Worm (Caenorhabditis elegans) whole organism, late embryonic: ENCODE results near the gene F47B8.10.

Experiments
- K09A11.1 ChIP-seq: sonication (generic microtip); optimal IDR thresholded peaks from 2 replicates; lab custom pipeline; 2017; ENCODE audit warnings: antibody characterized with exemption, mild to moderate bottlenecking, missing genetic modification characterization, missing compliant biosample characterization; ENCODE audit not compliant: insufficient read depth
- T23F11.4 ChIP-seq: fragments of 200-800 bp; sonication (Bioruptor generic); optimal IDR thresholded peaks from 2 replicates; lab custom pipeline; 2018; ENCODE audit warnings: mild to moderate bottlenecking, missing genetic modification characterization, missing compliant biosample characterization
- Y22D7AL.16 ChIP-seq: sonication (generic microtip); optimal IDR thresholded peaks from 2 replicates; lab custom pipeline; 2016; ENCODE audit warnings: missing genetic modification characterization, missing compliant biosample characterization
- ama-1 ChIP-seq: fragments of 150-350 bp; optimal IDR thresholded peaks from 2 replicates; lab custom pipeline; 2014
- ceh-14 ChIP-seq: sonication (generic microtip); optimal IDR thresholded peaks from 2 replicates; lab custom pipeline; 2016; ENCODE audit warnings: missing genotype, missing genetic modification characterization, missing compliant biosample characterization
- ceh-18 ChIP-seq: sonication (generic microtip); optimal IDR thresholded peaks from 2 replicates; lab custom pipeline; 2016; ENCODE audit warnings: missing genetic modification characterization, missing compliant biosample characterization
- ceh-19 ChIP-seq: fragments of 200-800 bp; sonication (Bioruptor generic); optimal IDR thresholded peaks from 2 replicates; lab custom pipeline; 2018; ENCODE audit warnings: mild to moderate bottlenecking, missing genetic modification characterization, missing compliant biosample characterization
- ceh-2 ChIP-seq: sonication (generic microtip); optimal IDR thresholded peaks from 2 replicates; lab custom pipeline; 2016; ENCODE audit warnings: missing genotype, missing genetic modification characterization, missing compliant biosample characterization
- ceh-22 ChIP-seq: sonication (generic microtip); optimal IDR thresholded peaks from 2 replicates; lab custom pipeline; 2017; ENCODE audit warnings: missing biosample characterization, missing genetic modification characterization
- ceh-31 ChIP-seq: sonication (generic microtip); optimal IDR thresholded peaks from 2 replicates; lab custom pipeline; 2016; ENCODE audit warnings: missing genetic modification characterization, missing compliant biosample characterization
- ceh-34 ChIP-seq: sonication (generic microtip); optimal IDR thresholded peaks from 2 replicates; lab custom pipeline; 2016; ENCODE audit warnings: mild to moderate bottlenecking, missing genetic modification characterization, missing compliant biosample characterization
- ceh-48 ChIP-seq: sonication (generic microtip); optimal IDR thresholded peaks from 2 replicates; lab custom pipeline; 2016; ENCODE audit warnings: missing genetic modification characterization, inconsistent platforms, missing compliant biosample characterization
- ceh-9 ChIP-seq: sonication (generic microtip); optimal IDR thresholded peaks from 2 replicates; lab custom pipeline; 2016; ENCODE audit warnings: mild to moderate bottlenecking, missing genetic modification characterization, inconsistent platforms, missing compliant biosample characterization
- che-1 ChIP-seq: sonication (generic microtip); optimal IDR thresholded peaks from 2 replicates; lab custom pipeline; 2016; ENCODE audit warnings: mild to moderate bottlenecking, missing genetic modification characterization, missing compliant biosample characterization
- dve-1 ChIP-seq: sonication (generic microtip); optimal IDR thresholded peaks from 2 replicates; lab custom pipeline; 2017; ENCODE audit warnings: antibody characterized with exemption, mild to moderate bottlenecking, missing genetic modification characterization, missing compliant biosample characterization
- ets-4 ChIP-seq: sonication (generic microtip); optimal IDR thresholded peaks from 2 replicates; lab custom pipeline; 2016; ENCODE audit warnings: missing genetic modification characterization, missing compliant biosample characterization
- fkh-6 ChIP-seq: sonication (generic microtip); optimal IDR thresholded peaks from 2 replicates; lab custom pipeline; 2016; ENCODE audit warnings: missing genetic modification characterization, missing compliant biosample characterization
- hlh-15 ChIP-seq: sonication (generic microtip); optimal IDR thresholded peaks from 2 replicates; lab custom pipeline; 2016; ENCODE audit warnings: missing genetic modification characterization, missing compliant biosample characterization
- mec-3 ChIP-seq: sonication (generic microtip); optimal IDR thresholded peaks from 2 replicates; lab custom pipeline; 2016; ENCODE audit warnings: borderline replicate concordance, missing genetic modification characterization, missing compliant biosample characterization
- nfya-1 ChIP-seq: sonication (generic microtip); optimal IDR thresholded peaks from 2 replicates; lab custom pipeline; 2017; ENCODE audit warnings: missing genetic modification characterization, mild to moderate bottlenecking, missing compliant biosample characterization, antibody characterized with exemption, moderate library complexity
- nhr-11 ChIP-seq: fragments of 150-350 bp; optimal IDR thresholded peaks from 2 replicates; lab custom pipeline; 2014; ENCODE audit warnings: missing biosample characterization, missing genetic modification characterization
- nhr-232 ChIP-seq: sonication (generic microtip); optimal IDR thresholded peaks from 2 replicates; lab custom pipeline; 2016; ENCODE audit warnings: missing genetic modification characterization, missing compliant biosample characterization
- npax-4 ChIP-seq: sonication (generic microtip); optimal IDR thresholded peaks from 2 replicates; lab custom pipeline; 2016; ENCODE audit warnings: missing genetic modification characterization, missing compliant biosample characterization
- pag-3 ChIP-seq: sonication (generic microtip); optimal IDR thresholded peaks from 2 replicates; lab custom pipeline; 2016; ENCODE audit warnings: missing compliant biosample characterization, missing genetic modification characterization, borderline replicate concordance
- pax-1 ChIP-seq: fragments of 150-350 bp; optimal IDR thresholded peaks from 2 replicates; lab custom pipeline; 2014; ENCODE audit warnings: missing biosample characterization, missing genetic modification characterization
- pha-4 ChIP-seq: fragments of 150-350 bp; optimal IDR thresholded peaks from 2 replicates; lab custom pipeline; 2018; ENCODE audit warnings: missing biosample characterization, missing genetic modification reagents, missing genetic modification characterization
- pros-1 ChIP-seq: fragments of 150-350 bp; optimal IDR thresholded peaks from 2 replicates; lab custom pipeline; 2014; ENCODE audit warnings: missing biosample characterization, missing genetic modification reagents, missing genetic modification characterization
- ref-2 ChIP-seq: sonication (generic microtip); optimal IDR thresholded peaks from 2 replicates; lab custom pipeline; 2016; ENCODE audit warnings: missing genetic modification characterization, missing compliant biosample characterization
- syd-9 ChIP-seq: sonication (generic microtip); optimal IDR thresholded peaks from 2 replicates; lab custom pipeline; 2016; ENCODE audit warnings: mild to moderate bottlenecking, missing genetic modification characterization, moderate library complexity, missing compliant biosample characterization
- ttx-3 ChIP-seq: sonication (generic microtip); optimal IDR thresholded peaks from 2 replicates; lab custom pipeline; 2016; ENCODE audit warnings: missing genetic modification reagents, missing genetic modification characterization, missing compliant biosample characterization
- unc-3 ChIP-seq, 2 experiments: fragments of 200-800 bp in 1 of 2; sonication (Bioruptor generic) in 1 of 2; sonication (generic microtip) in 1 of 2; conservative IDR thresholded peaks in 1 of 2; optimal IDR thresholded peaks in 1 of 2; 2 replicates each; pipeline versions ENCODE4 v1.3.6 to Lab custom; 2016 to 2022; ENCODE audit warnings: missing compliant biosample characterization in 2 of 2, missing genetic modification characterization in 2 of 2, missing genetic modification reagents in 1 of 2
- unc-55 ChIP-seq: sonication (generic microtip); optimal IDR thresholded peaks from 2 replicates; lab custom pipeline; 2017; ENCODE audit warnings: missing biosample characterization, missing genetic modification reagents, missing genetic modification characterization
- ztf-16 ChIP-seq: sonication (generic microtip); optimal IDR thresholded peaks from 2 replicates; lab custom pipeline; 2017; ENCODE audit warnings: missing genetic modification characterization, missing compliant biosample characterization

Gene F47B8.10

ce11 chrV:14341672-14342071 is at the start of gene F47B8.10:
Gene F47B8.10, plus strand, starts transcription at chrV:14341972.
- TF ChIP-seq dve-1 (tag; lab: Kevin White, UChicago) (no peak), nhr-11 (tag; lab: Kevin White, UChicago) (no peak), ceh-19 (GFP tag; lab: Kevin White, UChicago) (no peak), pag-3 (tag; lab: Kevin White, UChicago) (no peak), ref-2 (tag; lab: Kevin White, UChicago) (no peak), ceh-18 (tag; lab: Kevin White, UChicago) (no peak)

ce11 chrV:14293667-14294194 is 48.0 kb upstream of the F47B8.10 start, which contains the start of gene F14D7.2:
Gene F14D7.2, minus strand, starts transcription at chrV:14293717.
- no peak for TF ChIP-seq mec-3 (tag; lab: Kevin White, UChicago)
- no peak for TF ChIP-seq pax-1
- TF ChIP-seq npax-4: no peak
- no peak for TF ChIP-seq nhr-11 (tag; lab: Kevin White, UChicago)
- TF ChIP-seq ceh-34 (tag; lab: Kevin White, UChicago): no peak
- TF ChIP-seq dve-1 (tag; lab: Kevin White, UChicago): no peak
- TF ChIP-seq unc-55: no peak
- TF ChIP-seq ceh-31: no peak
- TF ChIP-seq pag-3 (tag; lab: Kevin White, UChicago): no peak
- TF ChIP-seq ama-1 (lab: Kevin White, UChicago): no peak
- no peak for TF ChIP-seq nhr-232 (tag; lab: Kevin White, UChicago)
- no peak for TF ChIP-seq ceh-9 (tag; lab: Kevin White, UChicago)

- TF ChIP-seq ceh-22 (no peak), K09A11.1 (tag; lab: Kevin White, UChicago) (no peak), ceh-9 (tag; lab: Kevin White, UChicago) (no peak), ets-4 (tag; lab: Kevin White, UChicago) (no peak), T23F11.4 (GFP tag; lab: Kevin White, UChicago) (no peak), ceh-14 (tag; lab: Kevin White, UChicago) (no peak), npax-4 (no peak), ceh-19 (GFP tag; lab: Kevin White, UChicago) (no peak), ztf-16 (tag; lab: Kevin White, UChicago) (no peak), pros-1 (tag; lab: Kevin White, UChicago) (no peak)
Measured at ce11 chrV:14294396-14294795, 47.4 kb upstream of the F47B8.10 start, which contains the start of gene F14D7.9. Gene F14D7.9, plus strand, starts transcription at chrV:14294696.

- TF ChIP-seq K09A11.1 (tag; lab: Kevin White, UChicago) (no peak), ceh-2 (tag; lab: Kevin White, UChicago) (no peak), ets-4 (tag; lab: Kevin White, UChicago) (no peak), ama-1 (lab: Kevin White, UChicago) (no peak), hlh-15 (tag; lab: Kevin White, UChicago) (no peak), syd-9 (tag; lab: Kevin White, UChicago) (no peak), Y22D7AL.16 (tag; lab: Kevin White, UChicago) (no peak), nfya-1 (tag; lab: Kevin White, UChicago) (no peak), che-1 (tag; lab: Kevin White, UChicago) (no peak), pha-4 (no peak), ttx-3 (tag; lab: Kevin White, UChicago) (no peak), ceh-48 (tag; lab: Kevin White, UChicago) (no peak), nhr-11 (tag; lab: Kevin White, UChicago) (no peak), ceh-31 (no peak), fkh-6 (tag; lab: Kevin White, UChicago) (no peak), pag-3 (tag; lab: Kevin White, UChicago) (no peak), unc-3 (GFP tag; conservative IDR thresholded peaks at IDR 0.05; lab: Robert Waterston, UW) (no peak), unc-3 (tag; optimal IDR thresholded peaks at IDR 0.05; lab: Kevin White, UChicago) (no peak), T23F11.4 (GFP tag; lab: Kevin White, UChicago) (no peak)
Measured at ce11 chrV:14296499-14296898, 45.3 kb upstream of the F47B8.10 start, which contains the start of gene F14D7.3. Gene F14D7.3, plus strand, starts transcription at chrV:14296799.
